Worm (Caenorhabditis elegans): ENCODE results near the gene smf-2.
A peak's percentile ranks its signal among the peaks of the same experiment; 100 is the strongest.

DNA sequence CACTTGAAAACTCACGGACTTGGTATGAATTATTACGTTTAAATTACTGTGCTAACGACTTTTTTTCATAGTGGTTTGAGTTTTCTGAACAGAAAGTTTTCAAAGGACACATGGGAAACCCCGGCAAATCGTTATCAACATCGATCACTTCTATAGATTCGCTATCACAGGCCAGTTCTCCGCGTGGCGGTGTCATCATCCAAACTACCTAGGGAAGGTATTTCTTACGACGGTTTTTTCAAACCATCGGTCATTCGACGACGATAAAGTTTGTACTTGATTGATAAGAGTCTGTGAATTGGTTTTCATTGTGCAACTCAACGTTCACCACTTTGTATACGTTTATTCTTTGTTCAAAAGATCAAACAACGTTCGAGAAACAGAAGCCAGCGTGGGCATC, 26.0 kb upstream of the smf-2 start:
- TF ChIP-seq pha-4 (tag; optimal IDR thresholded peaks at IDR 0.05) (peak; percentile 12), unc-39 (tag; optimal IDR thresholded peaks at IDR 0.05) (no peak), ZK546.5 (tag; optimal IDR thresholded peaks at IDR 0.05) (no peak), lin-39 (tag; optimal IDR thresholded peaks at IDR 0.05) (no peak), lsy-12 (tag; optimal IDR thresholded peaks at IDR 0.05) (no peak), ztf-11 (tag; optimal IDR thresholded peaks at IDR 0.05) (no peak), elt-3 (tag; optimal IDR thresholded peaks at IDR 0.05) (peak in 1 of 3 experiments; percentile 83), snpc-4 (tag; optimal IDR thresholded peaks at IDR 0.05) (no peak), nhr-43 (tag; optimal IDR thresholded peaks at IDR 0.05; ENCODE audit: poor library complexity, severe bottlenecking) (peak; percentile 76), R02D3.7 (tag; optimal IDR thresholded peaks at IDR 0.05) (no peak)
